Fruit fly (Drosophila melanogaster) whole organism, embryonic: ENCODE results near the gene CG13408.

Source experiments
- Atf6 ChIP-seq: fragments of 200-800 bp; sonication (Bioruptor generic); IDR thresholded peaks from 2 replicates; pipeline ENCODE4 v1.3.6; 2022; ENCODE audit warnings: missing biosample characterization, missing genetic modification characterization
- B-H2 ChIP-seq: fragments of 200-800 bp; sonication (Bioruptor generic); optimal IDR thresholded peaks from 2 replicates; lab custom pipeline; 2018; ENCODE audit warnings: missing biosample characterization, mild to moderate bottlenecking, missing genetic modification characterization
- BEAF-32 ChIP-seq: fragments of 200-800 bp; sonication (Bioruptor generic); optimal IDR thresholded peaks from 3 replicates; lab custom pipeline; 2017; ENCODE audit warnings: missing biosample characterization, missing genetic modification characterization, mild to moderate bottlenecking, moderate library complexity, missing genetic modification reagents
- CG10321 ChIP-seq: fragments of 200-800 bp; sonication (Bioruptor generic); IDR thresholded peaks from 2 replicates; pipeline ENCODE4 v1.3.6; 2022; ENCODE audit warnings: missing biosample characterization, missing genetic modification characterization
- CG11093 ChIP-seq: fragments of 200-800 bp; sonication (Bioruptor generic); IDR thresholded peaks from 3 replicates; pipeline ENCODE4 v1.3.6; 2022; ENCODE audit warnings: missing biosample characterization, missing genetic modification characterization
- CG12071 ChIP-seq: fragments of 200-800 bp; sonication (Bioruptor generic); optimal IDR thresholded peaks from 3 replicates; lab custom pipeline; 2018; ENCODE audit warnings: missing biosample characterization, mild to moderate bottlenecking, missing genetic modification characterization
- CG12236 ChIP-seq: fragments of 200-800 bp; sonication (Bioruptor generic); optimal IDR thresholded peaks from 2 replicates; lab custom pipeline; 2016; ENCODE audit warnings: missing biosample characterization, missing genetic modification characterization
- CG12744 ChIP-seq: fragments of 200-800 bp; sonication (Bioruptor generic); optimal IDR thresholded peaks from 2 replicates; lab custom pipeline; 2016; ENCODE audit warnings: missing biosample characterization, missing genetic modification characterization
- CG12769 ChIP-seq: fragments of 200-800 bp; sonication (Bioruptor generic); optimal IDR thresholded peaks from 2 replicates; lab custom pipeline; 2019; ENCODE audit warnings: missing biosample characterization, mild to moderate bottlenecking, missing genetic modification characterization, moderate library complexity
- CG13296 ChIP-seq: fragments of 200-800 bp; sonication (Bioruptor generic); optimal IDR thresholded peaks from 3 replicates; lab custom pipeline; 2018; ENCODE audit warnings: missing biosample characterization, mild to moderate bottlenecking, missing genetic modification characterization
- CG13624 ChIP-seq: fragments of 200-800 bp; sonication (Bioruptor generic); optimal IDR thresholded peaks from 2 replicates; lab custom pipeline; 2016; ENCODE audit warnings: missing biosample characterization, missing genetic modification characterization
- CG13894 ChIP-seq: fragments of 200-800 bp; sonication (Bioruptor generic); optimal IDR thresholded peaks from 3 replicates; lab custom pipeline; 2018; ENCODE audit warnings: missing biosample characterization, mild to moderate bottlenecking, missing genetic modification characterization, moderate library complexity
- CG14667 ChIP-seq: fragments of 200-800 bp; sonication (Bioruptor generic); IDR thresholded peaks from 2 replicates; pipeline ENCODE4 v1.3.6; 2022; ENCODE audit warnings: missing biosample characterization, missing genetic modification characterization
- CG17359 ChIP-seq: fragments of 200-800 bp; sonication (Bioruptor generic); optimal IDR thresholded peaks from 3 replicates; lab custom pipeline; 2018; ENCODE audit warnings: missing biosample characterization, mild to moderate bottlenecking, missing genetic modification characterization, moderate library complexity
- CG18476 ChIP-seq: fragments of 200-800 bp; sonication (Bioruptor generic); optimal IDR thresholded peaks from 2 replicates; lab custom pipeline; 2016; ENCODE audit warnings: missing biosample characterization, mild to moderate bottlenecking, missing genetic modification characterization
- CG2199 ChIP-seq: fragments of 200-800 bp; sonication (Bioruptor generic); IDR thresholded peaks from 3 replicates; pipeline ENCODE4 v1.3.6; 2022; ENCODE audit warnings: missing biosample characterization, missing genetic modification characterization
- CG2712 ChIP-seq: fragments of 200-800 bp; optimal IDR thresholded peaks from 3 replicates; lab custom pipeline; 2019; ENCODE audit warnings: missing biosample characterization, mild to moderate bottlenecking, missing genetic modification characterization, moderate library complexity
- CG31365 ChIP-seq: fragments of 200-800 bp; sonication (Bioruptor generic); optimal IDR thresholded peaks from 2 replicates; lab custom pipeline; 2018; ENCODE audit warnings: missing biosample characterization, mild to moderate bottlenecking, missing genetic modification characterization
- CG3838 ChIP-seq: fragments of 200-800 bp; sonication (Bioruptor generic); optimal IDR thresholded peaks from 3 replicates; lab custom pipeline; 2016; ENCODE audit warnings: missing biosample characterization, missing genetic modification characterization
- CG43689 ChIP-seq: fragments of 200-800 bp; sonication (Bioruptor generic); IDR thresholded peaks from 2 replicates; pipeline ENCODE4 v1.3.6; 2022; ENCODE audit warnings: missing biosample characterization, missing genetic modification characterization
- CG4424 ChIP-seq: fragments of 200-800 bp; sonication (Bioruptor generic); optimal IDR thresholded peaks from 3 replicates; lab custom pipeline; 2016; ENCODE audit warnings: missing biosample characterization, missing genetic modification characterization
- CG4617 ChIP-seq: fragments of 200-800 bp; sonication (Bioruptor generic); optimal IDR thresholded peaks from 3 replicates; lab custom pipeline; 2016; ENCODE audit warnings: missing biosample characterization, missing genetic modification characterization, borderline replicate concordance
- CG4854 ChIP-seq: fragments of 200-800 bp; sonication (Bioruptor generic); optimal IDR thresholded peaks from 2 replicates; lab custom pipeline; 2016; ENCODE audit warnings: missing biosample characterization, missing genetic modification characterization, inconsistent platforms
- CG7839 ChIP-seq: fragments of 200-800 bp; sonication (Bioruptor generic); optimal IDR thresholded peaks from 3 replicates; lab custom pipeline; 2018; ENCODE audit warnings: missing biosample characterization, mild to moderate bottlenecking, missing genetic modification characterization, moderate library complexity
- Dfd ChIP-seq, 2 experiments: fragments of >200 bp; optimal IDR thresholded peaks; 2 replicates each; lab custom pipeline; 2017; ENCODE audit warnings: missing biosample characterization in 2 of 2, missing genetic modification characterization in 2 of 2
- H15 ChIP-seq: fragments of 200-800 bp; sonication (Bioruptor generic); IDR thresholded peaks from 3 replicates; pipeline ENCODE4 v1.3.6; 2022; ENCODE audit warnings: missing biosample characterization, missing genetic modification characterization
- Lhr ChIP-seq: fragments of 200-800 bp; sonication (Bioruptor generic); optimal IDR thresholded peaks from 3 replicates; lab custom pipeline; 2017; ENCODE audit warnings: mild to moderate bottlenecking, missing biosample characterization, missing genetic modification reagents, missing genetic modification characterization
- Mes4 ChIP-seq: fragments of 200-800 bp; sonication (Bioruptor generic); optimal IDR thresholded peaks from 2 replicates; lab custom pipeline; 2016; ENCODE audit warnings: missing biosample characterization, missing genetic modification characterization
- Mrtf ChIP-seq: fragments of 200-800 bp; sonication (Bioruptor generic); IDR thresholded peaks from 3 replicates; pipeline ENCODE4 v1.3.6; 2022; ENCODE audit warnings: missing biosample characterization, missing genetic modification characterization
- Side ChIP-seq: fragments of 200-800 bp; sonication (Bioruptor generic); optimal IDR thresholded peaks from 2 replicates; lab custom pipeline; 2016; ENCODE audit warnings: missing biosample characterization, missing genetic modification characterization
- Sox102F ChIP-seq: fragments of 200-800 bp; sonication (Bioruptor generic); optimal IDR thresholded peaks from 2 replicates; lab custom pipeline; 2018; ENCODE audit warnings: missing biosample characterization, mild to moderate bottlenecking, missing genetic modification characterization, moderate library complexity
- Ssrp ChIP-seq: fragments of 200-800 bp; sonication (Bioruptor generic); optimal IDR thresholded peaks from 2 replicates; lab custom pipeline; 2018; ENCODE audit warnings: missing biosample characterization, mild to moderate bottlenecking, missing genetic modification characterization, moderate library complexity
- Vsx1 ChIP-seq: fragments of 200-800 bp; sonication (Bioruptor generic); optimal IDR thresholded peaks from 2 replicates; lab custom pipeline; 2017; ENCODE audit warnings: missing biosample characterization, mild to moderate bottlenecking, missing genetic modification characterization, missing genetic modification reagents
- ara ChIP-seq: fragments of 200-800 bp; sonication (Bioruptor generic); IDR thresholded peaks from 2 replicates; pipeline ENCODE4 v1.3.6; 2022; ENCODE audit warnings: missing biosample characterization, missing genetic modification characterization
- caup ChIP-seq: fragments of 200-800 bp; sonication (Bioruptor generic); optimal IDR thresholded peaks from 3 replicates; lab custom pipeline; 2017; ENCODE audit warnings: missing biosample characterization, mild to moderate bottlenecking, missing genetic modification characterization, moderate library complexity; ENCODE audit not compliant: severe bottlenecking
- crp ChIP-seq, 2 experiments: fragments of 200-800 bp; sonication (Bioruptor generic); optimal IDR thresholded peaks; 2 replicates in 1 of 2; 3 replicates in 1 of 2; lab custom pipeline; 2017; ENCODE audit warnings: missing biosample characterization in 2 of 2, missing genetic modification characterization in 2 of 2, mild to moderate bottlenecking in 1 of 2, moderate library complexity in 1 of 2
- cwo ChIP-seq: fragments of 200-800 bp; sonication (Bioruptor generic); optimal IDR thresholded peaks from 3 replicates; lab custom pipeline; 2017; ENCODE audit warnings: missing biosample characterization, missing genetic modification characterization, mild to moderate bottlenecking, moderate library complexity, missing genetic modification reagents
- dati ChIP-seq: fragments of 200-800 bp; sonication (Bioruptor generic); IDR thresholded peaks from 2 replicates; pipeline ENCODE4 v1.3.6; 2022; ENCODE audit warnings: missing biosample characterization, missing genetic modification characterization
- ems ChIP-seq: fragments of 200-800 bp; sonication (Bioruptor generic); optimal IDR thresholded peaks from 3 replicates; lab custom pipeline; 2016; ENCODE audit warnings: missing biosample characterization, missing genetic modification characterization
- en ChIP-seq: fragments of 200-800 bp; sonication (Bioruptor generic); optimal IDR thresholded peaks from 2 replicates; lab custom pipeline; 2016; ENCODE audit warnings: missing biosample characterization, missing genetic modification characterization
- fd102C ChIP-seq: fragments of 200-800 bp; sonication (Bioruptor generic); optimal IDR thresholded peaks from 2 replicates; lab custom pipeline; 2018; ENCODE audit warnings: missing biosample characterization, mild to moderate bottlenecking, missing genetic modification characterization, moderate library complexity
- lov ChIP-seq, 2 experiments: fragments of 200-800 bp in 1 of 2; fragments of >200 bp in 1 of 2; sonication (Bioruptor generic) in 1 of 2; IDR thresholded peaks in 1 of 2; optimal IDR thresholded peaks in 1 of 2; 2 replicates in 1 of 2; 3 replicates in 1 of 2; pipeline versions ENCODE4 v1.3.6 to Lab custom; 2017 to 2022; ENCODE audit warnings: missing biosample characterization in 1 of 2, missing genetic modification characterization in 1 of 2
- pum ChIP-seq: fragments of 200-800 bp; sonication (Bioruptor generic); optimal IDR thresholded peaks from 2 replicates; lab custom pipeline; 2016; ENCODE audit warnings: missing biosample characterization, missing genetic modification characterization
- ranshi ChIP-seq: fragments of 200-800 bp; sonication (Bioruptor generic); IDR thresholded peaks from 2 replicates; pipeline ENCODE4 v1.3.6; 2022; ENCODE audit warnings: missing biosample characterization, missing genetic modification characterization
- rib ChIP-seq: fragments of 200-800 bp; sonication (Bioruptor generic); IDR thresholded peaks from 2 replicates; pipeline ENCODE4 v1.3.6; 2022; ENCODE audit warnings: missing biosample characterization, missing genetic modification characterization
- seq ChIP-seq: fragments of 200-800 bp; sonication (Bioruptor generic); IDR thresholded peaks from 2 replicates; pipeline ENCODE4 v1.3.6; 2022; ENCODE audit warnings: missing biosample characterization, missing genetic modification characterization
- tup ChIP-seq: fragments of 200-800 bp; sonication (Bioruptor generic); optimal IDR thresholded peaks from 2 replicates; lab custom pipeline; 2016; ENCODE audit warnings: missing biosample characterization, mild to moderate bottlenecking, missing genetic modification characterization, moderate library complexity
- zf30C ChIP-seq: fragments of 200-800 bp; sonication (Bioruptor generic); optimal IDR thresholded peaks from 3 replicates; lab custom pipeline; 2018; ENCODE audit warnings: missing biosample characterization, mild to moderate bottlenecking, missing genetic modification characterization

Gene CG13408

dm6 chr3R:22049134-22049796 lies 30.9 kb upstream of the CG13408 start (continued):
- TF ChIP-seq pum (GFP tag; lab: Kevin White, UChicago), result peak; percentile 68
- TF ChIP-seq ems (GFP tag; lab: Kevin White, UChicago), result peak; percentile 58
- no peak; the same call in 2 of the 3 replicates for TF ChIP-seq CG2199 (GFP tag; lab: Robert Waterston, UW)
- TF ChIP-seq Mes4, result peak; percentile 31
- TF ChIP-seq lov (optimal IDR thresholded peaks at IDR 0.05; lab: Kevin White, UChicago), result no peak
- TF ChIP-seq lov (GFP tag; IDR thresholded peaks at IDR 0.05; lab: Robert Waterston, UW), result peak; percentile 84
- peak; percentile 66 for TF ChIP-seq CG10321 (GFP tag; lab: Robert Waterston, UW)
- peak; percentile 3 for TF ChIP-seq B-H2 (GFP tag; lab: Kevin White, UChicago)
- no peak for TF ChIP-seq BEAF-32 (GFP tag; lab: Kevin White, UChicago)
- TF ChIP-seq ranshi (GFP tag; lab: Robert Waterston, UW), result peak; percentile 84
- TF ChIP-seq cwo (GFP tag; lab: Kevin White, UChicago), result peak; percentile 96
- TF ChIP-seq Lhr (GFP tag; lab: Kevin White, UChicago), result peak; percentile 14
- TF ChIP-seq zf30C (GFP tag; lab: Kevin White, UChicago), result peak; percentile 75
- peak; percentile 69 for TF ChIP-seq CG13296 (GFP tag; lab: Kevin White, UChicago)
- TF ChIP-seq H15 (GFP tag; lab: Robert Waterston, UW), result peak; percentile 76
- peak; percentile 49 for TF ChIP-seq CG31365 (tag; lab: Kevin White, UChicago)
- TF ChIP-seq Side (GFP tag; lab: Kevin White, UChicago), result peak; percentile 72
- peak; percentile 68 for TF ChIP-seq CG13624 (GFP tag; lab: Kevin White, UChicago)
- TF ChIP-seq CG18476, result peak; percentile 60
- peak; percentile 88 for TF ChIP-seq CG2712 (tag; lab: Kevin White, UChicago)
- TF ChIP-seq fd102C (GFP tag; lab: Kevin White, UChicago), result no peak
- TF ChIP-seq CG12744 (GFP tag; lab: Kevin White, UChicago), result peak; percentile 29
- peak; percentile 80 for TF ChIP-seq CG12071
- peak; percentile 35 for TF ChIP-seq CG4854 (GFP tag; lab: Kevin White, UChicago)
- TF ChIP-seq CG4617 (GFP tag; lab: Kevin White, UChicago), result peak; percentile 39
- TF ChIP-seq CG12236, result peak; percentile 66
- peak; percentile 79 for TF ChIP-seq caup (GFP tag; lab: Kevin White, UChicago)
- peak; percentile 71 for TF ChIP-seq CG13894
- peak; percentile 48; the same call in 1 of the 2 replicates for TF ChIP-seq dati (GFP tag; lab: Robert Waterston, UW)
- peak; percentile 62; the same call in 1 of the 3 replicates for TF ChIP-seq Mrtf (GFP tag; lab: Robert Waterston, UW)
- TF ChIP-seq CG43689 (GFP tag; lab: Robert Waterston, UW), result peak; percentile 67
- TF ChIP-seq tup (GFP tag; lab: Kevin White, UChicago), result peak; percentile 73
- TF ChIP-seq Dfd (GFP tag; optimal IDR thresholded peaks at IDR 0.05; lab: Kevin White, UChicago), result no peak
- peak; percentile 92 for TF ChIP-seq CG12769 (tag; lab: Kevin White, UChicago)
- peak; percentile 79 for TF ChIP-seq rib (GFP tag; lab: Robert Waterston, UW)
- peak; percentile 72 for TF ChIP-seq seq (GFP tag; lab: Robert Waterston, UW)
- TF ChIP-seq Atf6 (GFP tag; lab: Robert Waterston, UW), result peak; percentile 81
- TF ChIP-seq CG14667 (GFP tag; lab: Robert Waterston, UW), result peak; percentile 68
- peak; percentile 86 for TF ChIP-seq Sox102F (GFP tag; lab: Kevin White, UChicago)
- TF ChIP-seq CG17359, result peak; percentile 87
- TF ChIP-seq CG4424, result peak; percentile 76
- TF ChIP-seq en (GFP tag; lab: Kevin White, UChicago), result peak; percentile 59
- peak; percentile 71 for TF ChIP-seq Ssrp (tag; lab: Kevin White, UChicago)
- TF ChIP-seq Vsx1 (GFP tag; lab: Kevin White, UChicago), result peak; percentile 47
- peak; percentile 74; the same call in 1 of the 2 replicates for TF ChIP-seq ara
- peak in 1 of 2 experiments; percentile 20 for TF ChIP-seq crp (GFP tag; optimal IDR thresholded peaks at IDR 0.05; lab: Kevin White, UChicago)
- peak; percentile 82 for TF ChIP-seq CG11093 (GFP tag; lab: Robert Waterston, UW)
- peak; percentile 47 for TF ChIP-seq CG3838 (GFP tag; lab: Kevin White, UChicago)
- TF ChIP-seq CG7839, result peak; percentile 85
